Worm (Caenorhabditis elegans): ENCODE data around the gene R02F11.9.
"Not testable (repeated sequence)": the region's sequence is repeated elsewhere in the genome, so short reads cannot be mapped to it uniquely, and the experiment has no call there.

Gene R02F11.9

ce11 chrV:4754123-4754522 is 33.1 kb upstream of the R02F11.9 start, which contains the start of gene hil-4:
Gene hil-4, plus strand, starts transcription at chrV:4754313.
- no peak for TF ChIP-seq ceh-39 (tag; optimal IDR thresholded peaks at IDR 0.05)
- TF ChIP-seq blmp-1 (tag; optimal IDR thresholded peaks at IDR 0.05): no peak

- TF ChIP-seq bed-3 (GFP tag; optimal IDR thresholded peaks at IDR 0.05) (no peak), nhr-28 (tag; optimal IDR thresholded peaks at IDR 0.05) (no peak), ceh-83 (GFP tag; optimal IDR thresholded peaks at IDR 0.05) (no peak), tbx-8 (GFP tag; optimal IDR thresholded peaks at IDR 0.05) (no peak), blmp-1 (tag; optimal IDR thresholded peaks at IDR 0.05) (no peak)
Observed at ce11 chrV:4754684-4755211, 32.5 kb upstream of the R02F11.9 start.

DNA sequence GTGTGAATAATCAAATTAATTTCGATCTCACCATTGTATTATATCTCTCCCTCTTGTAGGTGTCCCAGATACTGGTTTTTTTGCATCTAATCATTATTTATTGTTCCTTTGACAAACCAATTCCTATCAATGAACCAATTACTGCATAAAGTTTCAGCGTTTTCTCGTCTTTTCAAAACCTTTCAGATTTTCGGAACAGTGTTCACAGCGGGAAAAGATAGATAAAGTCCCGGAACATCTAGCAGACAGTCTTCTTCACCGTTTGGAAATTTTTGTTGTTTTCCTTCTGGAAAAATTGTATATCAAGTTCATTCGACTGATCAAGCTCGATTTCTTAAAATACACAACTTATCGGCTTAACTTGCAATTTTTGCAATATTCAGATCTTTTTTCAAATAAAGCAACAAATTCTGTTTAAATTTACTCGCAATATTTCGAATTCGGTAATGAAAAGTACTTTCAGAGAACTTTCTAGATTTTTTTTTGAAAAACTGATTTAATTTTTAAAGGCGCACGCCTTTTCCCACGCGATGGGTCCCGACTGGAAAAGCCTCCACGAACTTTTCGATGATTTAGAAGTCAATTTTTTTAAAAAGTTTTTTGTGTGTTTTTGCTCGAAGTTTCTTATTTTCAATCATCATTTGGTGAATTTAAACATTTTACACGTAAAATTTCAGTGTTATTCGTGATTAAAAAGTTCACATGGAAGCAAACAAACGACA is 31.8 kb upstream of the R02F11.9 start, which contains the start of gene pgl-3:
Gene pgl-3 (plus strand): TSS at position 672 of the 722 bp plus-strand sequence.
- no peak for TF ChIP-seq snpc-4 (tag; optimal IDR thresholded peaks at IDR 0.05)
- TF ChIP-seq ceh-83 (GFP tag; optimal IDR thresholded peaks at IDR 0.05): no peak
- no peak for TF ChIP-seq blmp-1 (tag; optimal IDR thresholded peaks at IDR 0.05)
- no peak for TF ChIP-seq hlh-1 (tag; optimal IDR thresholded peaks at IDR 0.05)
- TF ChIP-seq mab-5 (tag; optimal IDR thresholded peaks at IDR 0.05): no peak
- no peak for TF ChIP-seq pha-4 (tag; optimal IDR thresholded peaks at IDR 0.05)
- no peak for TF ChIP-seq lin-32 (GFP tag; optimal IDR thresholded peaks at IDR 0.05)
- no peak for TF ChIP-seq tbx-8 (GFP tag; optimal IDR thresholded peaks at IDR 0.05)
- TF ChIP-seq ces-1 (GFP tag; optimal IDR thresholded peaks at IDR 0.05): no peak
- TF ChIP-seq unc-39 (tag; optimal IDR thresholded peaks at IDR 0.05): no peak
- no peak for TF ChIP-seq ceh-39 (tag; optimal IDR thresholded peaks at IDR 0.05)
- no peak for TF ChIP-seq drap-1 (GFP tag; optimal IDR thresholded peaks at IDR 0.05)
- TF ChIP-seq nhr-237 (tag; optimal IDR thresholded peaks at IDR 0.05): no peak
- no peak for TF ChIP-seq M03D4.4 (tag; optimal IDR thresholded peaks at IDR 0.05)
- TF ChIP-seq zip-8 (tag; optimal IDR thresholded peaks at IDR 0.05): no peak
- no peak for TF ChIP-seq unc-120 (tag; optimal IDR thresholded peaks at IDR 0.05; ENCODE audit: poor library complexity, severe bottlenecking)
- TF ChIP-seq flh-1 (GFP tag; optimal IDR thresholded peaks at IDR 0.05): no peak
- TF ChIP-seq sem-2 (GFP tag; optimal IDR thresholded peaks at IDR 0.05): no peak

ce11 chrV:4758019-4758418 is 29.2 kb upstream of the R02F11.9 start:
- TF ChIP-seq pha-4 (tag; optimal IDR thresholded peaks at IDR 0.05) (no peak), elt-3 (tag; optimal IDR thresholded peaks at IDR 0.05) (no peak), lin-13 (tag; optimal IDR thresholded peaks at IDR 0.05) (no peak), ham-2 (GFP tag; optimal IDR thresholded peaks at IDR 0.05) (no peak), unc-39 (tag; optimal IDR thresholded peaks at IDR 0.05) (no peak), mls-2 (tag; optimal IDR thresholded peaks at IDR 0.05) (no peak), nhr-12 (tag; optimal IDR thresholded peaks at IDR 0.05) (no peak), sptf-1 (tag; optimal IDR thresholded peaks at IDR 0.05) (no peak), lin-32 (GFP tag; optimal IDR thresholded peaks at IDR 0.05) (no peak), hlh-1 (tag; optimal IDR thresholded peaks at IDR 0.05) (no peak)

- no peak for TF ChIP-seq nhr-76 (tag; optimal IDR thresholded peaks at IDR 0.05)
Observed at ce11 chrV:4758540-4758939, 28.7 kb upstream of the R02F11.9 start.

DNA sequence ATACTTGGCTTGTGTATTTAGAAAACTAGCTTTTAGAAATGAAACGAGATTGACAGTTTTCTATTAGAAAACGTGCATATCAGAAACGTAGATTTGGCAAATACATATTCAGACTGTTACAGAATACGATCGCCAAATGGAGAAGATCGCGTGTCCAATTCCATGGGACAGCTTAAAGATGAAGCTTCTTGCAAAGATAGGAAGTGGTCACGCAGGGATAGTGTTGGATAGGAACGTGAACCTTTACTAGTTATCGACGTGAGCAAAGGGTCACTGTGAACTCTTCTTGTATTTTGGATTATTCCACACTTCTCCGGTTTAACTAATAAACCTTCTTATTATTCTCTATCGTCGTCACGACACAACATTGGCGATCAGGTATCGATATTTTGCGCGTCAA is 26.6 kb upstream of the R02F11.9 start, which contains the start of gene bgnt-1.4:
Gene bgnt-1.4 (plus strand): TSS at position 301 of the 400 bp plus-strand sequence.
- not testable (repeated sequence) for TF ChIP-seq ceh-43 (GFP tag; optimal IDR thresholded peaks at IDR 0.05); bed-3 (GFP tag; optimal IDR thresholded peaks at IDR 0.05); nhr-76 (tag; optimal IDR thresholded peaks at IDR 0.05)

ce11 chrV:4766501-4766900 is 20.8 kb upstream of the R02F11.9 start, which contains the start of gene C18G1.8:
Gene C18G1.8, minus strand, starts transcription at chrV:4766601.
- TF ChIP-seq unc-62 (GFP tag; optimal IDR thresholded peaks at IDR 0.05) (no peak), drap-1 (GFP tag; optimal IDR thresholded peaks at IDR 0.05) (no peak), lin-13 (tag; optimal IDR thresholded peaks at IDR 0.05) (no peak), flh-1 (GFP tag; optimal IDR thresholded peaks at IDR 0.05) (no peak), zip-8 (tag; optimal IDR thresholded peaks at IDR 0.05) (no peak), ztf-11 (tag; optimal IDR thresholded peaks at IDR 0.05) (no peak), elt-1 (tag; optimal IDR thresholded peaks at IDR 0.05; ENCODE audit: borderline replicate concordance, insufficient read depth) (no peak), ham-2 (GFP tag; optimal IDR thresholded peaks at IDR 0.05) (no peak), mab-5 (tag; optimal IDR thresholded peaks at IDR 0.05) (no peak), nhr-2 (tag; optimal IDR thresholded peaks at IDR 0.05) (no peak), pha-4 (tag; optimal IDR thresholded peaks at IDR 0.05) (no peak), lin-32 (GFP tag; optimal IDR thresholded peaks at IDR 0.05) (no peak), nhr-12 (tag; optimal IDR thresholded peaks at IDR 0.05) (no peak), lsy-2 (tag; optimal IDR thresholded peaks at IDR 0.05) (no peak), cnd-1 (tag; optimal IDR thresholded peaks at IDR 0.05) (no peak), mep-1 (tag; optimal IDR thresholded peaks at IDR 0.05) (no peak), M03D4.4 (tag; optimal IDR thresholded peaks at IDR 0.05) (no peak)

Data from whole organism, mixed stage, embryonic.